Worm (Caenorhabditis elegans) whole organism, L4 larva: ENCODE data around the gene srh-300.

Source experiments
- ceh-82 ChIP-seq: sonication (generic microtip); optimal IDR thresholded peaks from 2 replicates; lab custom pipeline; 2017; ENCODE audit warnings: missing biosample characterization, missing genetic modification characterization
- dmd-8 ChIP-seq: fragments of 200-800 bp; sonication (Bioruptor generic); IDR thresholded peaks from 2 replicates; pipeline ENCODE4 v1.3.6; 2022; ENCODE audit warnings: missing genetic modification characterization, missing compliant biosample characterization
- lin-39 ChIP-seq: fragments of 150-350 bp; optimal IDR thresholded peaks from 2 replicates; lab custom pipeline; 2014; ENCODE audit warnings: missing biosample characterization, missing genetic modification reagents, missing genetic modification characterization
- mdl-1 ChIP-seq, 2 experiments: fragments of 150-350 bp in 1 of 2; sonication (generic microtip) in 1 of 2; optimal IDR thresholded peaks; 2 replicates each; lab custom pipeline; 2014 to 2017; ENCODE audit warnings: missing biosample characterization in 2 of 2, missing genetic modification characterization in 2 of 2
- mep-1 ChIP-seq: fragments of 150-350 bp; sonication (generic microtip); optimal IDR thresholded peaks from 3 replicates; lab custom pipeline; 2014; ENCODE audit warnings: missing biosample characterization, missing genetic modification characterization

ce11 chrV:17783542-17783941, 38.4 kb upstream of the srh-300 start, which contains the start of gene srab-12:
- TF ChIP-seq mep-1 (tag; lab: Kevin White, UChicago) (no peak), lin-39 (no peak), ceh-82 (tag; lab: Kevin White, UChicago) (no peak), mdl-1 (tag; optimal IDR thresholded peaks at IDR 0.05; lab: Kevin White, UChicago) (no peak), dmd-8 (no peak)
